Worm (Caenorhabditis elegans): ENCODE measurements around the gene R52.6.

R52.6 gene

ce11 chrII:2081257-2081656, 31.6 kb downstream of the R52.6 start, which contains the start of gene T16A1.4:
TSS of gene T16A1.4 (plus strand) at chrII:2081557.
- no peak for TF ChIP-seq B0261.1 (tag; optimal IDR thresholded peaks at IDR 0.05)
- TF ChIP-seq snpc-4 (GFP tag; optimal IDR thresholded peaks at IDR 0.05) = no peak
- TF ChIP-seq snpc-4 (tag; optimal IDR thresholded peaks at IDR 0.05) = no peak
- TF ChIP-seq C06A6.2 (GFP tag; conservative IDR thresholded peaks at IDR 0.05) = no peak
- no peak for TF ChIP-seq ztf-3 (GFP tag; optimal IDR thresholded peaks at IDR 0.05)
- no peak for TF ChIP-seq Y67H2A.10 (GFP tag; conservative IDR thresholded peaks at IDR 0.05)
- no peak for TF ChIP-seq hmg-1.2 (GFP tag; IDR thresholded peaks at IDR 0.05)
- TF ChIP-seq attf-3 (GFP tag; conservative IDR thresholded peaks at IDR 0.05) = no peak
- TF ChIP-seq aptf-2 (GFP tag; conservative IDR thresholded peaks at IDR 0.05) = no peak
- no peak for TF ChIP-seq fkh-3 (tag; optimal IDR thresholded peaks at IDR 0.05)
- TF ChIP-seq B0035.1 (tag; optimal IDR thresholded peaks at IDR 0.05) = no peak
- no peak for TF ChIP-seq ztf-22 (GFP tag; optimal IDR thresholded peaks at IDR 0.05)

ce11 chrII:2080425-2080824, 32.4 kb downstream of the R52.6 start, which contains the start of gene F07E5.9:
TSS of gene F07E5.9 (minus strand) at chrII:2080525.
- TF ChIP-seq bed-1 (GFP tag; IDR thresholded peaks at IDR 0.05) (no peak), hrde-1 (tag; optimal IDR thresholded peaks at IDR 0.05; ENCODE audit: borderline replicate concordance) (no peak), ztf-18 (tag; optimal IDR thresholded peaks at IDR 0.05) (no peak), dpl-1 (GFP tag; optimal IDR thresholded peaks at IDR 0.05) (no peak), nhr-179 (tag; optimal IDR thresholded peaks at IDR 0.05) (no peak), ets-4 (GFP tag; optimal IDR thresholded peaks at IDR 0.05) (no peak), mes-4 (tag; optimal IDR thresholded peaks at IDR 0.05) (no peak), rcor-1 (GFP tag; IDR thresholded peaks at IDR 0.05) (no peak), dox-1 (GFP tag; IDR thresholded peaks at IDR 0.05) (no peak), attf-6 (GFP tag; IDR thresholded peaks at IDR 0.05) (no peak), ccch-3 (GFP tag; optimal IDR thresholded peaks at IDR 0.05) (no peak), ztf-3 (GFP tag; optimal IDR thresholded peaks at IDR 0.05) (no peak), ceh-100 (GFP tag; IDR thresholded peaks at IDR 0.05) (no peak), F55B11.4 (tag; optimal IDR thresholded peaks at IDR 0.05; ENCODE audit: borderline replicate concordance, insufficient read depth) (no peak)

- TF ChIP-seq nhr-90 (tag; optimal IDR thresholded peaks at IDR 0.05) (no peak), ztf-22 (GFP tag; optimal IDR thresholded peaks at IDR 0.05) (no peak), nhr-80 (tag; optimal IDR thresholded peaks at IDR 0.05) (no peak), lir-1 (GFP tag; conservative IDR thresholded peaks at IDR 0.05) (no peak), mes-4 (tag; optimal IDR thresholded peaks at IDR 0.05) (no peak), unc-62 (GFP tag; optimal IDR thresholded peaks at IDR 0.05) (no peak), B0019.2 (GFP tag; conservative IDR thresholded peaks at IDR 0.05) (no peak)
Observed at ce11 chrII:2076467-2076866, 36.4 kb downstream of the R52.6 start.

- TF ChIP-seq unc-62 (GFP tag; optimal IDR thresholded peaks at IDR 0.05) (no peak), ceh-40 (GFP tag; IDR thresholded peaks at IDR 0.05) (no peak), somi-1 (GFP tag; optimal IDR thresholded peaks at IDR 0.05) (no peak), xnd-1 (tag; optimal IDR thresholded peaks at IDR 0.05) (no peak), pbrm-1 (GFP tag; IDR thresholded peaks at IDR 0.05) (no peak), dox-1 (GFP tag; IDR thresholded peaks at IDR 0.05) (no peak)
Observed at ce11 chrII:2075513-2075912, 37.3 kb downstream of the R52.6 start, which contains the start of gene F07E5.8. TSS of gene F07E5.8 (minus strand) at chrII:2075613.
